Worm (Caenorhabditis elegans) whole organism, early embryonic: ENCODE data around the gene F36D3.5.

Source experiments
- B0310.2 ChIP-seq: sonication (generic microtip); optimal IDR thresholded peaks from 2 replicates; lab custom pipeline; 2016; ENCODE audit warnings: mild to moderate bottlenecking, missing genetic modification characterization, missing compliant biosample characterization
- aly-1 ChIP-seq: sonication (generic microtip); optimal IDR thresholded peaks from 2 replicates; lab custom pipeline; 2016; ENCODE audit warnings: missing genetic modification characterization, missing compliant biosample characterization
- ama-1 ChIP-seq: fragments of 150-350 bp; optimal IDR thresholded peaks from 2 replicates; lab custom pipeline; 2014
- ceh-13 ChIP-seq: fragments of 200-800 bp; sonication (Bioruptor generic); optimal IDR thresholded peaks from 2 replicates; lab custom pipeline; 2018; ENCODE audit warnings: mild to moderate bottlenecking, missing genetic modification characterization, missing compliant biosample characterization
- ets-7 ChIP-seq: sonication (generic microtip); optimal IDR thresholded peaks from 2 replicates; lab custom pipeline; 2016; ENCODE audit warnings: missing genotype, missing genetic modification characterization, missing compliant biosample characterization
- flt-1 ChIP-seq: fragments of 200-800 bp; sonication (Bioruptor generic); IDR thresholded peaks from 2 replicates; pipeline ENCODE4 v1.3.6; 2022; ENCODE audit warnings: missing genetic modification characterization, missing compliant biosample characterization
- hmbx-1 ChIP-seq: sonication (generic microtip); optimal IDR thresholded peaks from 2 replicates; lab custom pipeline; 2016; ENCODE audit warnings: mild to moderate bottlenecking, missing genetic modification characterization, missing compliant biosample characterization
- scrt-1 ChIP-seq: fragments of 200-800 bp; sonication (Bioruptor generic); IDR thresholded peaks from 2 replicates; pipeline ENCODE4 v1.3.6; 2022; ENCODE audit warnings: missing genetic modification characterization, missing compliant biosample characterization
- sea-1 ChIP-seq: fragments of 200-800 bp; sonication (Bioruptor generic); conservative IDR thresholded peaks from 2 replicates; pipeline ENCODE4 v1.3.6; 2022; ENCODE audit warnings: missing genetic modification characterization, missing compliant biosample characterization
- tbx-37 ChIP-seq: fragments of 200-800 bp; sonication (Bioruptor generic); conservative IDR thresholded peaks from 2 replicates; pipeline ENCODE4 v1.3.6; 2022; ENCODE audit warnings: missing genetic modification reagents, missing genetic modification characterization, missing compliant biosample characterization
- tra-4 ChIP-seq: sonication (generic microtip); optimal IDR thresholded peaks from 2 replicates; lab custom pipeline; 2017; ENCODE audit warnings: missing genetic modification characterization, missing compliant biosample characterization

DNA sequence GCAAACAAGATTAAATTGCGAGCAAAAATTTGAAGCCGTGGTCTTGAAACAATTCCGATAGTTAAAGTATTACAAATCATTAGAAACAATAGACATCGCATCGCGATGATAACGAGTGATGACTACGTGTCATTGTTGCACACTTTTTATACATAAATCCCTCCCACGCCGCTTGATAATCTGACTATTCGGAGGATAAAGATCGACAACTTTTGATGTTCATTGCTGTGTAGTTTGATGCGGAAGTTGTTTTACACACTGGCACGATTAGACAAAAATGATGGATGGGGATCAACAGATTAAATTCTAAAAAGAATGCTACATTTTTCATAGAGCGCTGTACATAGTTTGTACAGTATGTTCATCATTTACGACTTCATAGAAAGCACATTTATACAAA, 35.8 kb downstream of the F36D3.5 start, which contains the start of gene T08G3.11:
- TF ChIP-seq ama-1 = no peak
- no peak for TF ChIP-seq tra-4 (tag; lab: Kevin White, UChicago)
- no peak for TF ChIP-seq flt-1 (GFP tag; lab: Robert Waterston, UW)
- no peak for TF ChIP-seq ets-7 (tag; lab: Kevin White, UChicago)
- no peak for TF ChIP-seq hmbx-1 (tag; lab: Kevin White, UChicago)
- TF ChIP-seq B0310.2 (tag; lab: Kevin White, UChicago) = no peak
- TF ChIP-seq sea-1 (GFP tag; lab: Robert Waterston, UW) = no peak
- TF ChIP-seq tbx-37 = no peak
- TF ChIP-seq aly-1 = no peak
- no peak for TF ChIP-seq ceh-13
- TF ChIP-seq scrt-1 = no peak
